Worm (Caenorhabditis elegans) whole organism, L3 larva: ENCODE measurements around the gene mrpl-16.

Experiments used
- ceh-28 ChIP-seq: fragments of 150-350 bp; optimal IDR thresholded peaks from 2 replicates; lab custom pipeline; 2014; ENCODE audit warnings: missing biosample characterization, missing genetic modification reagents, missing genetic modification characterization
- nhr-28 ChIP-seq: fragments of 150-350 bp; optimal IDR thresholded peaks from 2 replicates; lab custom pipeline; 2014; ENCODE audit warnings: missing biosample characterization, missing genetic modification characterization
- pha-4 ChIP-seq: fragments of 150-350 bp; optimal IDR thresholded peaks from 2 replicates; lab custom pipeline; 2014; ENCODE audit warnings: missing biosample characterization, missing genetic modification reagents, missing genetic modification characterization
- pqm-1 ChIP-seq: fragments of 150-350 bp; optimal IDR thresholded peaks from 2 replicates; lab custom pipeline; 2017; ENCODE audit warnings: missing biosample characterization, missing genetic modification characterization, inconsistent platforms
- skn-1 ChIP-seq: fragments of 150-350 bp; optimal IDR thresholded peaks from 2 replicates; lab custom pipeline; 2014; ENCODE audit warnings: missing biosample characterization, missing genetic modification characterization

DNA sequence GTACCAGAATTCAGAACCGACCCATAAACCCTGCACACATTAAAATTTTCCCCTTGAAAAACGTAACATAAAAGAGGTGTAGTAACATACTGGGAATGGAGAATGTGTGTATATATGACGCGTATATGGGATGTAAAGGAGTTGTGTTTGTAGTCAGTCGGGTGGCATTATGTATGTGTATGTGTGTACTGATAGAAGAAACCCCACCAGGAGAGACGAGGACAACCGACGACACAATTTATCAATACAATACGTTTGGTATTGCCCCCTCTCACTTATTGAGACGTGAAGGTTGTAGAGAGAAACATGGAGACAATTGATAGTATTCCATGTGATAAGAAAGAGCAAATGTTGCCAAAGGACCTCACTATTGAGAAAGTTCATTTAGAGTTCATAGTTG, 36.1 kb upstream of the mrpl-16 start:
- TF ChIP-seq nhr-28 (tag; lab: Kevin White, UChicago) (no peak), pqm-1 (tag; lab: Kevin White, UChicago) (peak; percentile 66), pha-4 (tag; lab: Kevin White, UChicago) (peak; percentile 66), skn-1 (no peak), ceh-28 (tag; lab: Kevin White, UChicago) (no peak)
